Fruit fly (Drosophila melanogaster) whole organism, adult: ENCODE data around the gene CG14984.

Source experiments
- CG11617 ChIP-seq: fragments of 200-800 bp; sonication (Bioruptor generic); optimal IDR thresholded peaks from 2 replicates; lab custom pipeline; 2017; ENCODE audit warnings: mild to moderate bottlenecking, missing biosample characterization, missing genetic modification reagents, missing genetic modification characterization
- CG33017 ChIP-seq: fragments of 200-800 bp; sonication (Bioruptor generic); optimal IDR thresholded peaks from 2 replicates; lab custom pipeline; 2018; ENCODE audit warnings: missing biosample characterization, mild to moderate bottlenecking, missing genetic modification characterization, moderate library complexity
- Crg-1 ChIP-seq: fragments of 200-800 bp; sonication (Bioruptor generic); optimal IDR thresholded peaks from 2 replicates; lab custom pipeline; 2016; ENCODE audit warnings: missing biosample characterization, missing genetic modification characterization
- bab1 ChIP-seq: fragments of 200-800 bp; sonication (Bioruptor generic); optimal IDR thresholded peaks from 3 replicates; lab custom pipeline; 2019; ENCODE audit warnings: missing biosample characterization, mild to moderate bottlenecking, missing genetic modification characterization, moderate library complexity
- kay ChIP-seq: fragments of 200-800 bp; sonication (Bioruptor generic); peaks from one replicate; lab custom pipeline; 2016; ENCODE audit warnings: missing biosample characterization, missing genetic modification characterization, borderline replicate concordance

DNA sequence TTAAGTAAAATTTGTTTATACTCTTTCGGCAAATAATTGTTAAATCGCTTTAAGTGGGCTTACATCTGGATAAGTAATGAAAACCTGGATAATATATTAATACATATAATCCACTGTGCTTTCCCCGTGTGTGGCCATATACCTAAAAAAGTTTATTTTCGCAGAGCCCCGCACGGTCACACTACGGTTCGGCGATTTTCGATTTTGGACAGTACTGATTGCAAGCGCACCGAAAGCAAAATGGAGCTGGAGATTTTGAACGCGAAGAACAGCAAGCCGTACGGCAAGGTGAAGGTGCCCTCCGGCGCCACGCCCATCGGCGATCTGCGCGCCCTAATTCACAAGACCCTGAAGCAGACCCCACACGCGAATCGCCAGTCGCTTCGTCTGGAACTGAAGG is 49.0 kb downstream of the CG14984 start, which contains the start of gene Sc2:
- no peak for TF ChIP-seq Crg-1 (GFP tag; lab: Kevin White, UChicago)
- no peak for TF ChIP-seq CG33017
- TF ChIP-seq CG11617 (GFP tag; lab: Kevin White, UChicago), result no peak
- no peak for TF ChIP-seq kay (GFP tag; lab: Kevin White, UChicago)
- peak; percentile 8 for TF ChIP-seq bab1
